Fruit fly (Drosophila melanogaster): ENCODE results near the gene Lip1.

Lip1 gene

dm6 chr2L:10679568-10679967 lies 21.8 kb downstream of the Lip1 start:
- no peak for TF ChIP-seq CTCF (optimal IDR thresholded peaks at IDR 0.05)
- TF ChIP-seq CG8478 (optimal IDR thresholded peaks at IDR 0.05), result no peak

- TF ChIP-seq CG8478 (optimal IDR thresholded peaks at IDR 0.05) (no peak), CTCF (optimal IDR thresholded peaks at IDR 0.05) (no peak)
These were observed 23.6 kb downstream of the Lip1 start for dm6 chr2L:10677715-10678088.

- TF ChIP-seq CTCF (optimal IDR thresholded peaks at IDR 0.05) (no peak), CG8478 (optimal IDR thresholded peaks at IDR 0.05) (no peak)
These were observed 24.2 kb downstream of the Lip1 start, which contains the start of gene CG17104 for dm6 chr2L:10676933-10677714. Gene CG17104, plus strand, starts transcription at chr2L:10677198.

- TF ChIP-seq CTCF (optimal IDR thresholded peaks at IDR 0.05) (no peak), CG8478 (optimal IDR thresholded peaks at IDR 0.05) (no peak)
These were observed 28.4 kb downstream of the Lip1 start for dm6 chr2L:10672989-10673388.

- TF ChIP-seq CTCF (optimal IDR thresholded peaks at IDR 0.05) (no peak), CG8478 (optimal IDR thresholded peaks at IDR 0.05) (no peak)
These were observed 29.8 kb downstream of the Lip1 start for dm6 chr2L:10671530-10671929.

- TF ChIP-seq CG8478 (optimal IDR thresholded peaks at IDR 0.05) (no peak), CTCF (optimal IDR thresholded peaks at IDR 0.05) (no peak)
These were observed 35.7 kb downstream of the Lip1 start for dm6 chr2L:10665603-10666002.

- no peak for TF ChIP-seq CTCF (optimal IDR thresholded peaks at IDR 0.05)
- TF ChIP-seq CG8478 (optimal IDR thresholded peaks at IDR 0.05), result no peak
These were observed 39.7 kb downstream of the Lip1 start, which contains the start of gene CG31871 for dm6 chr2L:10661490-10662240. Gene CG31871, plus strand, starts transcription at chr2L:10662081.

- no peak for TF ChIP-seq CTCF (optimal IDR thresholded peaks at IDR 0.05)
These were observed 43.4 kb downstream of the Lip1 start, which contains the start of gene CG45690 for dm6 chr2L:10657981-10658380. Gene CG45690, plus strand, starts transcription at chr2L:10658281.

- TF ChIP-seq CG8478 (optimal IDR thresholded peaks at IDR 0.05), result no peak
- TF ChIP-seq CTCF (optimal IDR thresholded peaks at IDR 0.05), result no peak
These were observed 46.8 kb downstream of the Lip1 start for dm6 chr2L:10654520-10654919.

- no peak for TF ChIP-seq CG8478 (optimal IDR thresholded peaks at IDR 0.05)
These were observed 50.0 kb downstream of the Lip1 start, which contains the start of gene dbf for dm6 chr2L:10651313-10651712. Gene dbf, plus strand, starts transcription at chr2L:10651613.
